Worm (Caenorhabditis elegans) whole organism, mixed stage, embryonic: ENCODE results near the gene glna-1.

Source experiments
- blmp-1 ChIP-seq: fragments of 150-350 bp; optimal IDR thresholded peaks from 2 replicates; lab custom pipeline; 2014; ENCODE audit warnings: missing biosample characterization, missing genetic modification characterization
- ces-1 ChIP-seq: fragments of 150-350 bp; optimal IDR thresholded peaks from 2 replicates; lab custom pipeline; 2014; ENCODE audit warnings: missing biosample characterization, missing genetic modification reagents, missing genetic modification characterization
- lin-13 ChIP-seq: fragments of 150-350 bp; optimal IDR thresholded peaks from 2 replicates; lab custom pipeline; 2014; ENCODE audit warnings: missing biosample characterization, missing genetic modification characterization
- lsy-2 ChIP-seq: fragments of 150-350 bp; optimal IDR thresholded peaks from 2 replicates; lab custom pipeline; 2014; ENCODE audit warnings: missing biosample characterization, missing genetic modification characterization
- mep-1 ChIP-seq: fragments of 150-350 bp; optimal IDR thresholded peaks from 2 replicates; lab custom pipeline; 2017; ENCODE audit warnings: missing biosample characterization, missing genetic modification reagents, missing genetic modification characterization, inconsistent platforms
- nhr-237 ChIP-seq: fragments of 150-350 bp; optimal IDR thresholded peaks from 2 replicates; lab custom pipeline; 2014; ENCODE audit warnings: missing biosample characterization, missing genetic modification characterization
- pha-4 ChIP-seq: fragments of 150-350 bp; optimal IDR thresholded peaks from 2 replicates; lab custom pipeline; 2018; ENCODE audit warnings: missing biosample characterization, missing genetic modification reagents, missing genetic modification characterization
- sptf-1 ChIP-seq: sonication (generic microtip); optimal IDR thresholded peaks from 2 replicates; lab custom pipeline; 2017; ENCODE audit warnings: mild to moderate bottlenecking, missing genetic modification characterization, moderate library complexity, missing compliant biosample characterization
- tbx-8 ChIP-seq: fragments of 200-800 bp; sonication (Bioruptor generic); optimal IDR thresholded peaks from 2 replicates; lab custom pipeline; 2018; ENCODE audit warnings: mild to moderate bottlenecking, missing genetic modification characterization, moderate library complexity, missing compliant biosample characterization
- unc-62 ChIP-seq: fragments of 150-350 bp; optimal IDR thresholded peaks from 2 replicates; lab custom pipeline; 2014; ENCODE audit warnings: missing biosample characterization, missing genetic modification reagents, missing genetic modification characterization
- ztf-11 ChIP-seq: fragments of 150-350 bp; optimal IDR thresholded peaks from 2 replicates; lab custom pipeline; 2014; ENCODE audit warnings: missing biosample characterization, missing genetic modification characterization

DNA sequence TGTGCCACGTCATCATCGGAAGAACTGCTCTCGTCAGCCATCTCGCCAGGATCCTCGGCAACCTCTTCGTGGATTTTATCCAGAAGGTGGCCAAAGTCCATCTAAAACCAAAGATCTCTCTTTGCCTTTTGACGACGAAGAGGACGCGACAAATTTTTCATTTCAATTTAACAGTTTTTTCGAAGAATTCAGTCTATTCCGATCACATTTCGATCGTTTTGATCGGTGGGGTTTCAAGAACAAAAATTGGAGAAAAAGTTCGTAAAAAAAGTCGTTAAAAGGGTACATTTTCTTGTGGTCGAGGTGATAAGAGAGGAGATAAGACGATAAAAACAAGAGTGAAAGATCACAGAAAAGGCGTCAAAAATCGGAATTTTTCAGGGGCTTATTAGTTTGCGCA lies at the start of gene glna-1:
- TF ChIP-seq sptf-1 (tag; lab: Kevin White, UChicago): no peak
- no peak for TF ChIP-seq nhr-237 (tag; lab: Kevin White, UChicago)
- TF ChIP-seq unc-62 (GFP tag; lab: Kevin White, UChicago): no peak
- TF ChIP-seq pha-4 (tag; lab: Kevin White, UChicago): no peak
- no peak for TF ChIP-seq lin-13
- no peak for TF ChIP-seq ztf-11
- no peak for TF ChIP-seq mep-1 (tag; lab: Kevin White, UChicago)
- no peak for TF ChIP-seq lsy-2
- no peak for TF ChIP-seq tbx-8 (GFP tag; lab: Kevin White, UChicago)
- no peak for TF ChIP-seq ces-1 (GFP tag; lab: Kevin White, UChicago)
- no peak for TF ChIP-seq blmp-1 (tag; lab: Kevin White, UChicago)
